Fruit fly (Drosophila melanogaster): ENCODE results near the gene ND-75.
A peak's percentile ranks its signal among the peaks of the same experiment; 100 is the strongest.

Gene ND-75

DNA sequence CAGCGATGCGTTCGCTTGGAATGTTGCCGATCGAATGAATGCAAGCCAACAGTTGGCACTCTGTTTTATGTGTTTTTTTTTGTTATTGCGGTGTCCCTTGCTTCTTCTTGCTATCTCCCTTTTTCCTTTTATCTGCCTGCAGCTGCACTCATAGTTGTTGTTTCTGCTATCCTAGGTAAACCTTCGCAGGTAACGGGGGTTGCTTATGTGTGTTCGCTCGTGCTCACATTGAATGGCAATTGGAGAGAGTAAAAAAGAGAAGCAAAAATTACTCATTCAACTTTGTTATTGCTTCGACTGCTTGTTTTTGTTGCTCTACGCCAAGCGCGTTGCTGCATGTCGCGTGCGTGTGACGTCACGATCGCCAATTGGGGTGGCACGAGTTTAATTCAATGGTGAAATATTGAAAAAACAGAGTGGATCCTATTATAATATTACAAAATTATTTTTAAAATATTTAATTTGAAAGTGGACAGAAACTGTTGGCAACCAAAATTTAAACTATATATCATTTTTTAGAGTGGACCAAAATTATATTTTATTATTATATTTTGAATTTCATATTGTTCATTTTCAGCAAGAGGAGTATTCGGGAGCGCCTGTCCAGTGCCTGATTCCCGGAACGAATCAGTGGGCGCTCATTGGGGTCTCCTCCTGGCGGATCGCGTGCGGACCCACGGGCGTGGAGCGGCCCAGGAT, 20.0 kb upstream of the ND-75 start, which contains the start of gene Corp (continued):
- TF ChIP-seq Dad (GFP tag; optimal IDR thresholded peaks at IDR 0.05) (no peak), Bdp1 (GFP tag; optimal IDR thresholded peaks at IDR 0.05) (no peak), CG3065 (GFP tag; optimal IDR thresholded peaks at IDR 0.05) (no peak), CG30403 (GFP tag; optimal IDR thresholded peaks at IDR 0.05) (peak; percentile 14), CG34376 (GFP tag; optimal IDR thresholded peaks at IDR 0.05) (no peak), Sry-δ (GFP tag; optimal IDR thresholded peaks at IDR 0.05) (no peak), Hmx (GFP tag; optimal IDR thresholded peaks at IDR 0.05) (no peak), CG4360 (GFP tag; IDR thresholded peaks at IDR 0.05) (peak; percentile 73), dimm (GFP tag; IDR thresholded peaks at IDR 0.05) (no peak), sens-2 (GFP tag; IDR thresholded peaks at IDR 0.05) (no peak), croc (GFP tag; conservative IDR thresholded peaks at IDR 0.05) (no peak), CG8281 (tag; optimal IDR thresholded peaks at IDR 0.05) (no peak), Ptx1 (GFP tag; IDR thresholded peaks at IDR 0.05) (peak; percentile 44; the same call in 1 of the 2 replicates), Optix (GFP tag; IDR thresholded peaks at IDR 0.05) (no peak), Gsc (GFP tag; IDR thresholded peaks at IDR 0.05) (no peak), CG6791 (GFP tag; IDR thresholded peaks at IDR 0.05; ENCODE audit: partially characterized antibody) (no peak), CG2129 (GFP tag; IDR thresholded peaks at IDR 0.05; ENCODE audit: partially characterized antibody) (no peak), CG14667 (GFP tag; IDR thresholded peaks at IDR 0.05) (no peak), gro (GFP tag; optimal IDR thresholded peaks at IDR 0.05) (no peak), CG4854 (GFP tag; optimal IDR thresholded peaks at IDR 0.05) (no peak), D19A (tag; optimal IDR thresholded peaks at IDR 0.05) (peak; percentile 52), CG7786 (GFP tag; optimal IDR thresholded peaks at IDR 0.05) (no peak), YL-1 (GFP tag; optimal IDR thresholded peaks at IDR 0.05) (no peak), Opbp (GFP tag; IDR thresholded peaks at IDR 0.05; ENCODE audit: partially characterized antibody) (no peak), CG8089 (GFP tag; optimal IDR thresholded peaks at IDR 0.05) (no peak), abd-A (tag; optimal IDR thresholded peaks at IDR 0.05) (no peak), Chrac-16 (GFP tag; optimal IDR thresholded peaks at IDR 0.05) (no peak), hkb (optimal IDR thresholded peaks at IDR 0.05) (no peak), hkb (GFP tag; IDR thresholded peaks at IDR 0.05) (peak; percentile 62), salm (tag; optimal IDR thresholded peaks at IDR 0.05) (peak; percentile 22), Awh (GFP tag; IDR thresholded peaks at IDR 0.05) (0 out of 2 replicates have a peak, but pooled peaks have one; percentile 11), nerfin-2 (GFP tag; IDR thresholded peaks at IDR 0.05; ENCODE audit: partially characterized antibody) (no peak), CG17802 (tag; optimal IDR thresholded peaks at IDR 0.05) (no peak), mld (GFP tag; IDR thresholded peaks at IDR 0.05; ENCODE audit: partially characterized antibody) (no peak), Dll (GFP tag; IDR thresholded peaks at IDR 0.05; ENCODE audit: partially characterized antibody) (0 out of 4 replicates have a peak, but pooled peaks have one; percentile 35), Xbp1 (GFP tag; optimal IDR thresholded peaks at IDR 0.05) (no peak), Bgb (GFP tag; IDR thresholded peaks at IDR 0.05; ENCODE audit: partially characterized antibody) (no peak), CG17359 (tag; optimal IDR thresholded peaks at IDR 0.05) (peak; percentile 57), Nf-YB (GFP tag; optimal IDR thresholded peaks at IDR 0.05) (no peak), kah (GFP tag; optimal IDR thresholded peaks at IDR 0.05) (no peak), HLHmδ (GFP tag; optimal IDR thresholded peaks at IDR 0.05) (peak; percentile 22), h (optimal IDR thresholded peaks at IDR 0.05) (no peak), Doc3 (GFP tag; IDR thresholded peaks at IDR 0.05; ENCODE audit: partially characterized antibody) (no peak), CG18262 (tag; optimal IDR thresholded peaks at IDR 0.05) (peak; percentile 64), CG17186 (GFP tag; optimal IDR thresholded peaks at IDR 0.05) (no peak), Abd-B (GFP tag; optimal IDR thresholded peaks at IDR 0.05) (no peak), CG32772 (GFP tag; IDR thresholded peaks at IDR 0.05) (no peak), hb (GFP tag; IDR thresholded peaks at IDR 0.05; ENCODE audit: partially characterized antibody) (no peak), Tbp (GFP tag; optimal IDR thresholded peaks at IDR 0.05) (no peak), HHEX (GFP tag; optimal IDR thresholded peaks at IDR 0.05) (peak; percentile 17)
